Fruit fly (Drosophila melanogaster) Kc167 (cell line): ENCODE measurements around the gene CG13850.

Source experiments
- Myc ChIP-seq: fragments of >200 bp; optimal IDR thresholded peaks from 2 replicates; lab custom pipeline; 2017; ENCODE audit warnings: missing external identifiers
- h ChIP-seq: fragments of >200 bp; optimal IDR thresholded peaks from 3 replicates; lab custom pipeline; 2018; ENCODE audit warnings: missing external identifiers
- insv ChIP-seq: fragments of >200 bp; optimal IDR thresholded peaks from 3 replicates; lab custom pipeline; 2018; ENCODE audit warnings: missing external identifiers

DNA sequence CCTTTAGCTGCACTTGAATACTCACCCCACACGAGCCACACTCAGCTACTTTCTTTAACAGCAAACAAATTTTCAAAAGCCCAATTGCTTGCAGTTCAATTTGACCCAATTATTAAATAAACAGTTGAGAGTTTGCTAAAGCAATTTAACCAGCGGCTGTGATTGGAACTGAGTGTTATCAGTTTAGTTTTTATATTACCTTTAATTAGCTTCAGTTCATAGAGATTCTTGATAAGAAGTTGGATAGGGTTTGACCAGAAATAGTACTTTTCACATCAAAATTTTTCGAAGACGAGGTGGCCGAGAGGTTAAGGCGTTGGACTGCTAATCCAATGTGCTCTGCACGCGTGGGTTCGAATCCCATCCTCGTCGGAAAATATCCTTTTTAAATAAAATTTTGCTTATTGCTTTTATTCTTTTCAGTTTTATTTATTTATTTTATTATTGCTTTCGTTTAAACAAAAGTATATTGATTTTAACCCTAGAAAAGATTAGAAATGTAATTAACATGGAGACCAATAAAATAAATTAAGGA is 14.4 kb downstream of the CG13850 start:
- TF ChIP-seq h (no peak), insv (no peak), Myc (lab: Kevin White, UChicago) (no peak)
